Worm (Caenorhabditis elegans) whole organism, L2 larva: ENCODE measurements around the gene mmab-1.

Source experiments
- C34F6.9 ChIP-seq: fragments of 150-350 bp; optimal IDR thresholded peaks from 2 replicates; lab custom pipeline; 2014; ENCODE audit warnings: missing biosample characterization, missing genetic modification characterization
- F13H6.1 ChIP-seq: sonication (generic microtip); optimal IDR thresholded peaks from 2 replicates; lab custom pipeline; 2016; ENCODE audit warnings: missing genetic modification characterization, missing compliant biosample characterization
- R02D3.7 ChIP-seq: fragments of 150-350 bp; optimal IDR thresholded peaks from 2 replicates; lab custom pipeline; 2014; ENCODE audit warnings: missing biosample characterization, missing genetic modification characterization
- Y55F3AM.14 ChIP-seq: fragments of 200-800 bp; sonication (Bioruptor generic); optimal IDR thresholded peaks from 2 replicates; lab custom pipeline; 2018; ENCODE audit warnings: mild to moderate bottlenecking, missing genetic modification characterization, missing compliant biosample characterization
- ZK546.5 ChIP-seq: sonication (generic microtip); optimal IDR thresholded peaks from 2 replicates; lab custom pipeline; 2017; ENCODE audit warnings: missing biosample characterization, missing genetic modification characterization
- aly-2 ChIP-seq: fragments of 150-350 bp; optimal IDR thresholded peaks from 2 replicates; lab custom pipeline; 2014; ENCODE audit warnings: missing biosample characterization, missing genetic modification characterization
- ceh-16 ChIP-seq: fragments of 150-350 bp; optimal IDR thresholded peaks from 2 replicates; lab custom pipeline; 2014; ENCODE audit warnings: missing biosample characterization, missing genetic modification characterization
- ceh-82 ChIP-seq: fragments of 150-350 bp; optimal IDR thresholded peaks from 2 replicates; lab custom pipeline; 2014; ENCODE audit warnings: missing biosample characterization, missing genetic modification characterization
- crh-2 ChIP-seq: sonication (generic microtip); optimal IDR thresholded peaks from 2 replicates; lab custom pipeline; 2017; ENCODE audit warnings: missing biosample characterization, missing genetic modification characterization
- egl-27 ChIP-seq: sonication (generic microtip); optimal IDR thresholded peaks from 3 replicates; lab custom pipeline; 2017; ENCODE audit warnings: missing biosample characterization, missing genetic modification reagents, missing genetic modification characterization
- elt-3 ChIP-seq: sonication (generic microtip); optimal IDR thresholded peaks from 2 replicates; lab custom pipeline; 2017; ENCODE audit warnings: missing biosample characterization, missing genetic modification characterization
- fos-1 ChIP-seq: fragments of 150-350 bp; optimal IDR thresholded peaks from 2 replicates; lab custom pipeline; 2014; ENCODE audit warnings: missing biosample characterization, missing genetic modification characterization
- lin-11 ChIP-seq: fragments of 150-350 bp; sonication (generic microtip); optimal IDR thresholded peaks from 2 replicates; lab custom pipeline; 2014; ENCODE audit warnings: missing biosample characterization, missing genetic modification characterization, inconsistent platforms, mixed read lengths
- lin-13 ChIP-seq: fragments of 150-350 bp; optimal IDR thresholded peaks from 2 replicates; lab custom pipeline; 2014; ENCODE audit warnings: missing biosample characterization, missing genetic modification reagents, missing genetic modification characterization
- lin-39 ChIP-seq: fragments of 150-350 bp; optimal IDR thresholded peaks from 2 replicates; lab custom pipeline; 2014; ENCODE audit warnings: missing biosample characterization, missing genetic modification reagents, missing genetic modification characterization
- lsy-2 ChIP-seq, 2 experiments: fragments of 150-350 bp in 1 of 2; sonication (generic microtip) in 1 of 2; optimal IDR thresholded peaks; 2 replicates each; lab custom pipeline; 2014 to 2017; ENCODE audit warnings: missing biosample characterization in 2 of 2, missing genetic modification characterization in 2 of 2
- mdl-1 ChIP-seq, 2 experiments: fragments of 150-350 bp in 1 of 2; sonication (generic microtip) in 1 of 2; optimal IDR thresholded peaks; 2 replicates each; lab custom pipeline; 2017; ENCODE audit warnings: missing biosample characterization in 2 of 2, missing genetic modification characterization in 2 of 2
- nhr-10 ChIP-seq: sonication (generic microtip); optimal IDR thresholded peaks from 2 replicates; lab custom pipeline; 2017; ENCODE audit warnings: missing biosample characterization, missing genetic modification characterization
- nhr-11 ChIP-seq: fragments of 150-350 bp; optimal IDR thresholded peaks from 2 replicates; lab custom pipeline; 2014; ENCODE audit warnings: missing biosample characterization, missing genetic modification characterization
- nhr-12 ChIP-seq: fragments of 150-350 bp; optimal IDR thresholded peaks from 2 replicates; lab custom pipeline; 2014; ENCODE audit warnings: missing biosample characterization, missing genetic modification characterization
- nhr-129 ChIP-seq: fragments of 150-350 bp; optimal IDR thresholded peaks from 2 replicates; lab custom pipeline; 2014; ENCODE audit warnings: missing biosample characterization, missing genetic modification characterization
- nhr-21 ChIP-seq: fragments of 150-350 bp; optimal IDR thresholded peaks from 2 replicates; lab custom pipeline; 2014; ENCODE audit warnings: missing biosample characterization, missing genetic modification characterization
- nhr-23 ChIP-seq: fragments of 150-350 bp; optimal IDR thresholded peaks from 2 replicates; lab custom pipeline; 2014; ENCODE audit warnings: missing biosample characterization, missing genetic modification reagents, missing genetic modification characterization
- nhr-25 ChIP-seq: fragments of 150-350 bp; sonication (generic microtip); optimal IDR thresholded peaks from 3 replicates; lab custom pipeline; 2014; ENCODE audit warnings: missing biosample characterization, missing genetic modification characterization
- nhr-6 ChIP-seq: fragments of 150-350 bp; optimal IDR thresholded peaks from 2 replicates; lab custom pipeline; 2014; ENCODE audit warnings: missing biosample characterization, missing genetic modification characterization
- nhr-77 ChIP-seq: fragments of 150-350 bp; optimal IDR thresholded peaks from 2 replicates; lab custom pipeline; 2014; ENCODE audit warnings: missing biosample characterization, missing genetic modification characterization
- sem-4 ChIP-seq: fragments of 150-350 bp; optimal IDR thresholded peaks from 2 replicates; lab custom pipeline; 2014; ENCODE audit warnings: missing biosample characterization, missing genetic modification reagents, missing genetic modification characterization
- skn-1 ChIP-seq: sonication (generic microtip); optimal IDR thresholded peaks from 2 replicates; lab custom pipeline; 2017; ENCODE audit warnings: missing biosample characterization, missing genetic modification characterization
- sma-3 ChIP-seq: sonication (generic microtip); optimal IDR thresholded peaks from 2 replicates; lab custom pipeline; 2016; ENCODE audit warnings: missing genetic modification reagents, missing genetic modification characterization, missing compliant biosample characterization
- sma-9 ChIP-seq, 2 experiments: fragments of 150-350 bp in 1 of 2; sonication (generic microtip) in 1 of 2; optimal IDR thresholded peaks; 2 replicates each; lab custom pipeline; 2014 to 2016; ENCODE audit warnings: missing genetic modification characterization in 2 of 2, mild to moderate bottlenecking in 1 of 2, missing biosample characterization in 1 of 2, missing compliant biosample characterization in 1 of 2, missing genetic modification reagents in 1 of 2, moderate library complexity in 1 of 2
- snpc-4 ChIP-seq: fragments of 150-350 bp; optimal IDR thresholded peaks from 2 replicates; lab custom pipeline; 2014; ENCODE audit warnings: missing biosample characterization, missing genetic modification characterization
- unc-39 ChIP-seq: fragments of 150-350 bp; optimal IDR thresholded peaks from 2 replicates; lab custom pipeline; 2014; ENCODE audit warnings: missing biosample characterization, missing genetic modification characterization
- unc-55 ChIP-seq: fragments of 150-350 bp; sonication (generic microtip); optimal IDR thresholded peaks from 3 replicates; lab custom pipeline; 2014; ENCODE audit warnings: missing biosample characterization, missing genetic modification reagents, missing genetic modification characterization
- unc-62 ChIP-seq: fragments of 150-350 bp; optimal IDR thresholded peaks from 2 replicates; lab custom pipeline; 2014; ENCODE audit warnings: missing biosample characterization, missing genetic modification reagents, missing genetic modification characterization
- zag-1 ChIP-seq: fragments of 150-350 bp; optimal IDR thresholded peaks from 2 replicates; lab custom pipeline; 2014; ENCODE audit warnings: missing biosample characterization, missing genetic modification characterization
- ztf-1 ChIP-seq: fragments of 200-800 bp; sonication (Bioruptor generic); conservative IDR thresholded peaks from 2 replicates; pipeline ENCODE4 v1.3.6; 2022; ENCODE audit warnings: missing genetic modification characterization, missing compliant biosample characterization
- ztf-11 ChIP-seq: sonication (generic microtip); optimal IDR thresholded peaks from 2 replicates; lab custom pipeline; 2017; ENCODE audit warnings: missing biosample characterization, missing genetic modification characterization

Gene mmab-1

ce11 chrIII:4952970-4953369, 31.1 kb upstream of the mmab-1 start:
- TF ChIP-seq nhr-6 (tag; lab: Kevin White, UChicago) (no peak), mdl-1 (tag; optimal IDR thresholded peaks at IDR 0.05; lab: Kevin White, UChicago) (no peak), egl-27 (tag; lab: Kevin White, UChicago) (no peak), R02D3.7 (no peak), nhr-10 (tag; lab: Kevin White, UChicago) (no peak), nhr-23 (tag; lab: Kevin White, UChicago) (no peak), ZK546.5 (tag; lab: Kevin White, UChicago) (no peak), aly-2 (tag; lab: Kevin White, UChicago) (no peak), ztf-11 (no peak), unc-55 (GFP tag; lab: Kevin White, UChicago) (no peak), nhr-77 (tag; lab: Kevin White, UChicago) (no peak), ceh-82 (no peak), Y55F3AM.14 (GFP tag; lab: Kevin White, UChicago) (no peak)

ce11 chrIII:4951824-4952223, 29.9 kb upstream of the mmab-1 start, which contains the start of gene flh-2:
TSS of gene flh-2 (plus strand) at chrIII:4952124.
- TF ChIP-seq lin-11, result no peak
- no peak for TF ChIP-seq ceh-16 (tag; lab: Kevin White, UChicago)
- TF ChIP-seq nhr-11 (tag; lab: Kevin White, UChicago), result no peak
- TF ChIP-seq R02D3.7, result no peak
- no peak for TF ChIP-seq ztf-1 (GFP tag; lab: Robert Waterston, UW)
- no peak for TF ChIP-seq unc-55 (GFP tag; lab: Kevin White, UChicago)
- TF ChIP-seq nhr-25 (tag; lab: Kevin White, UChicago), result no peak
- no peak for TF ChIP-seq sem-4 (tag; lab: Kevin White, UChicago)
- no peak for TF ChIP-seq lin-13 (GFP tag; lab: Kevin White, UChicago)
- TF ChIP-seq F13H6.1 (tag; lab: Kevin White, UChicago), result no peak
- TF ChIP-seq snpc-4, result no peak
- TF ChIP-seq zag-1 (tag; lab: Kevin White, UChicago), result no peak
- no peak for TF ChIP-seq egl-27 (tag; lab: Kevin White, UChicago)
- TF ChIP-seq nhr-12 (tag; lab: Kevin White, UChicago), result no peak
- no peak for TF ChIP-seq C34F6.9 (tag; lab: Kevin White, UChicago)
- no peak for TF ChIP-seq unc-62
- no peak for TF ChIP-seq lin-39
- TF ChIP-seq, all 48 proteins: peak for 0

ce11 chrIII:4951210-4951609, 29.3 kb upstream of the mmab-1 start:
- no peak for TF ChIP-seq nhr-25 (tag; lab: Kevin White, UChicago)
- TF ChIP-seq elt-3 (tag; lab: Kevin White, UChicago), result no peak
- TF ChIP-seq F13H6.1 (tag; lab: Kevin White, UChicago), result no peak
- peak in 1 of 2 experiments; percentile 25 for TF ChIP-seq lsy-2 (tag; optimal IDR thresholded peaks at IDR 0.05; lab: Kevin White, UChicago)
- peak; percentile 20 for TF ChIP-seq C34F6.9 (tag; lab: Kevin White, UChicago)
- TF ChIP-seq nhr-77 (tag; lab: Kevin White, UChicago), result no peak
- TF ChIP-seq sma-9 (GFP tag; optimal IDR thresholded peaks at IDR 0.05; lab: Kevin White, UChicago), result no peak
- no peak for TF ChIP-seq sma-9 (tag; optimal IDR thresholded peaks at IDR 0.05; lab: Kevin White, UChicago)
- no peak for TF ChIP-seq fos-1 (tag; lab: Kevin White, UChicago)

ce11 chrIII:4950345-4950744, 28.4 kb upstream of the mmab-1 start:
- TF ChIP-seq lsy-2 (tag; optimal IDR thresholded peaks at IDR 0.05; lab: Kevin White, UChicago) (peak in 1 of 2 experiments; percentile 51), lin-11 (peak; percentile 33), lin-39 (no peak), unc-39 (tag; lab: Kevin White, UChicago) (no peak), C34F6.9 (tag; lab: Kevin White, UChicago) (peak; percentile 69), zag-1 (tag; lab: Kevin White, UChicago) (peak; percentile 68), nhr-6 (tag; lab: Kevin White, UChicago) (no peak), ztf-11 (no peak), nhr-10 (tag; lab: Kevin White, UChicago) (no peak), unc-55 (GFP tag; lab: Kevin White, UChicago) (peak; percentile 65), nhr-23 (tag; lab: Kevin White, UChicago) (no peak), sma-3 (GFP tag; lab: Kevin White, UChicago) (no peak), crh-2 (peak; percentile 22), nhr-129 (peak; percentile 30), nhr-21 (tag; lab: Kevin White, UChicago) (no peak), skn-1 (no peak), R02D3.7 (no peak), sem-4 (tag; lab: Kevin White, UChicago) (peak; percentile 6), F13H6.1 (tag; lab: Kevin White, UChicago) (peak; percentile 57), ceh-82 (no peak), mdl-1 (tag; optimal IDR thresholded peaks at IDR 0.05; lab: Kevin White, UChicago) (peak; percentile 13 to 37), sma-9 (GFP tag; optimal IDR thresholded peaks at IDR 0.05; lab: Kevin White, UChicago) (peak; percentile 25), sma-9 (tag; optimal IDR thresholded peaks at IDR 0.05; lab: Kevin White, UChicago) (no peak)
